Worm (Caenorhabditis elegans): ENCODE data around the gene vrk-1.

vrk-1 gene

DNA sequence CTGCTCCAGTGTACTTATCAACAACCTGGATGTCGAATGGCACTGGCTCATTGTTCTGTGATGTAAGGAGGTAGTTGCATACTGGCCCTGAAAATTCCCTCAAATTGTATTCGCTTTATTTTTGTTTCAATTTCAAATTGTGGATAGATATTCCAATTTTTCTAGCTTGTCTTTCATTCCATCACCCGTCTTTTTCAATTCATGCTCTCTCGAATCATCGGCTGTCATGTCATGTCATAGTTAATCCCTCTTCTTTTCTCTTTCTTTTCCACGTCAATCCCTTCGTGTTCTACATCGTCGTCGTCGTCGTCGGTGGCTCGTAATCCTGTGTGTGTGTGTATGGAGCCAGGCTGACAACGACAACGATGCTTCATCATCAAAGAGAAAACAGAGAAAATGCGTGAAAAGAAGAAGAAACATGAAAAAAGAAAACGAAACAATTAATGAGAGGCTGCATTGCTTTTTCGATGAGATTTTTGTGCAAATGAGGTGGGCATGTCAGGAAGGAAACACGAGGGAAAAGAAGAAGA is 33.9 kb downstream of the vrk-1 start:
- TF ChIP-seq W03F9.2 (tag; optimal IDR thresholded peaks at IDR 0.05) = no peak
- peak; percentile 6 for TF ChIP-seq him-1 (tag; optimal IDR thresholded peaks at IDR 0.05)

DNA sequence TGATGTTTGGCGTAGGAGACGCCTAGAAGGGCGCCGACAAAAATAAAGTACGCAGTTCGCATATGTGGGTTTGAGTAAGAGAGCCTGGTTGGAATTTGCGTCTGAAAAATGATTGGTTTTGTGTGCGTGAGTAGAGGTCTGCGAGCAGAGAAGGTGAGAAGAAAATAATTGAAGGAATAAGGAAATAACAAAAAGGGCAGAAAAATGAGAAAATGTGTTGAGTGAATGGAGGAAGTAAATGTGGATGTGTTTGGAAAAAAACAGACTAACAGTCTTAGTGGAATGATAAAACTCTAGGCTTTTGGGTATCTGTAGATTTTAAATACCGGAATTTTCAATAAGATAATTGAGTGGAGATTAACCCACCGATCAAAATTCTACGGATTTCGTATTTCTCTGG is 34.8 kb downstream of the vrk-1 start, which contains the start of gene casy-1:
casy-1 (minus strand) TSS at position 101 of the 400 bp plus-strand sequence.
- TF ChIP-seq dao-5 (tag; optimal IDR thresholded peaks at IDR 0.05) (no peak), W03F9.2 (tag; optimal IDR thresholded peaks at IDR 0.05) (no peak), him-1 (tag; optimal IDR thresholded peaks at IDR 0.05) (no peak)

DNA sequence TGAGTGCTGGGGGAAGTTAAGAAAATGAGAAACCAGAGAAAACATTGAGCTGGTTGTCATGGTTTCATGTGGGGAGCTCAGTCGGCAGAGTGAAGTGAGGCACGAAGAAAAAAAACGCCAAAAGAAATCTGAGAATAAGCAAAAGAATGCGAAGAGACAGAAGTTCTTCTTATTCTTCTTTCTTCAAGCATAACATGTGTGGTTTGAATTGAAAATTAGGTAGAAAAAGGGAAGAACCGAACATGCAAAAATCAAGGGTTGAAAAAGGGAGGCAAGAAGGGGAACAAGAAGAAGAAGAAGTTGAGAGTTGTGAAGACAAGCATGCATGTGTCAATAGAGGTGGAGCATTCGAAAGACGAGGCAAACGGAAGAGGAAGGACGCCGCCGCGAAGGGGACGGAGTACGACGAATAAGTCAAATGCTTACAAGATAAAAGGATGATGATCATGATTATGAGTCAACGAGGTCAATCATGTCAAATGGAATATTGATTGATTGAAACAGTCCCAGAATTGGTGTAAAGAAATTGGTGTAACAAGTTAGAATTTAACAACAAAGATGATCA is 36.1 kb downstream of the vrk-1 start:
- TF ChIP-seq him-1 (tag; optimal IDR thresholded peaks at IDR 0.05) (no peak), W03F9.2 (tag; optimal IDR thresholded peaks at IDR 0.05) (no peak), dao-5 (tag; optimal IDR thresholded peaks at IDR 0.05) (no peak)

DNA sequence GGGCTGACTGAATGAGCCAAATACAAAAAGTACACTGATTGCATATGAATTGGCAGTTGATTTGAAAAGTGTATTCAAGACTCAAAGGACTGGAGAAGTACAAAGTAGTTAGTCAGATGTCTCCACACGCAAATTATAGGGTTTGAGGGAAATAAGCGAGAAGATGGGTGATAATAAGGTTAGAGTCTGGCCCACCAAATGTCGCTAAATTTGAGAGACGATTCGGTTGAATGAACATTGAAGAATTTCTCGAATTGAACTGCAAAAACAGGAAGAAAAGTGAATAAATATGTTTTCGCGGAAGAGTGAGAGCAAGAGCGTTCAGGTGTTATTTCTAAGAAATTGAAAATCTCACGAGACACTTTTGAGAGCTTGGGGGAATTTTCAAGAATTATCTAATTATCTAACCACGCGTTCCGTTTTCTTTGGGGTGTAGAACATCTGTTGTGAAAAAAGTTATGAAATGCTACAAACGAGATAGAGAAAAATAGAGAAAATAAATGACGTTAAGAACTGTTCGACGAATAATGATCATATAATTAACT is 37.9 kb downstream of the vrk-1 start:
- TF ChIP-seq him-1 (tag; optimal IDR thresholded peaks at IDR 0.05) (no peak), W03F9.2 (tag; optimal IDR thresholded peaks at IDR 0.05) (no peak), dao-5 (tag; optimal IDR thresholded peaks at IDR 0.05) (no peak)

DNA sequence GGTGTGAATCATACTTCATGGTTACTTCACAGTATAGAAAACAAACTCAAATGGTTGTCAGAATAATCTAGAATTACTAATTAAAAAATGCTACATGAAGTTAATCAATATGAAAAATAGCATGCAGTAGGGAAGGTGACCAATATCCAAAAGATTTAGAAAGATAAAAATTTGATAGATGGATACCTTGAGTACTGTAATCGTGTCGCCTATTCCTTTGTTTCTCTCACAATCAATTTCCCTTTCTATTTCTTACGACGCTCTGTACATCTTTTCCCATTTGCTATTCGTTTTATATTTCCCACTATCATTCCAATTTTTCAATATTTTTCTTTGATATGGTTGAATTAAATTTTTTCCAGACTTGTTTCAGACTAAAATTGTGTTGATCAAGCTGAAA is 39.5 kb downstream of the vrk-1 start, which contains the start of gene B0034.7:
B0034.7 (plus strand) TSS at position 301 of the 400 bp plus-strand sequence.
- TF ChIP-seq dao-5 (tag; optimal IDR thresholded peaks at IDR 0.05) (no peak), W03F9.2 (tag; optimal IDR thresholded peaks at IDR 0.05) (no peak), him-1 (tag; optimal IDR thresholded peaks at IDR 0.05) (no peak)

DNA sequence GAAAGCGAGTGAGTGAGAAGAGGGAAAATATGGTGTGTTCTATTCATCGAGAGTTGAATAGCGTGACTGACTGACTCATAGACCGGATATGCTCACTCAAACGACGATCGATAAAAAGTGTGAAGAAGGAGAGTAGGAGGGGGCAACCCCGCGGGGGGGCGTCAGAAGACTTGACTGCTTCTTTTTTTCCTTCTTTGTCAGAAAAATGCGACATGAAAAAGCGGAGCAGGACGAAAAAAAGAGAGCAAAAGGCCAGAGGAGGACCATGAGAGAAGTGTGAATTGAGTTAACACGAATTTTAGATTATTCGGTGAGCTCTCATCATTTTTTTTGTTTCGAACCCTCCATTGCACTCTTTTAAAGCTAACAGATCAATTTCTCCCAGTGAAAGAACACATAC is 40.6 kb downstream of the vrk-1 start:
- TF ChIP-seq W03F9.2 (tag; optimal IDR thresholded peaks at IDR 0.05) = no peak
- TF ChIP-seq him-1 (tag; optimal IDR thresholded peaks at IDR 0.05) = no peak
- TF ChIP-seq dao-5 (tag; optimal IDR thresholded peaks at IDR 0.05) = no peak

DNA sequence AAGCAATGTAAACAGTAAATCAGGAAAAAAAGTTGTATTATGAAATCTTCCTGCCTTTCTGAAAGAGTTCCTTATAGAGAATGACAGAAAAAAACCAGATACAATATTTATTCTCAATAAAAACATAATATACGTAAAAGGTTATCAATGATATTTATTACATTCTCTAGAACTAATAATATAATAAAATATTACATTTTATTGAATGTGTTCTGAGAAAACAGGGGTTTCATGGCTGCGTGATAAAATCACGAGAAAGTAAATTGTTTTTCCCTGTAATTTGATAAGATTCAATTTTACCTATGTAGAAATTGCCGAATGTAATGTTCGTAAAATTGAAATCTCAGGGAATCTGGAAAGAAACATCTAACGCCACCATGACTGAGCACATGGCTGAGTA is 43.2 kb downstream of the vrk-1 start:
- TF ChIP-seq him-1 (tag; optimal IDR thresholded peaks at IDR 0.05) = no peak
- no peak for TF ChIP-seq dao-5 (tag; optimal IDR thresholded peaks at IDR 0.05)
- no peak for TF ChIP-seq W03F9.2 (tag; optimal IDR thresholded peaks at IDR 0.05)

DNA sequence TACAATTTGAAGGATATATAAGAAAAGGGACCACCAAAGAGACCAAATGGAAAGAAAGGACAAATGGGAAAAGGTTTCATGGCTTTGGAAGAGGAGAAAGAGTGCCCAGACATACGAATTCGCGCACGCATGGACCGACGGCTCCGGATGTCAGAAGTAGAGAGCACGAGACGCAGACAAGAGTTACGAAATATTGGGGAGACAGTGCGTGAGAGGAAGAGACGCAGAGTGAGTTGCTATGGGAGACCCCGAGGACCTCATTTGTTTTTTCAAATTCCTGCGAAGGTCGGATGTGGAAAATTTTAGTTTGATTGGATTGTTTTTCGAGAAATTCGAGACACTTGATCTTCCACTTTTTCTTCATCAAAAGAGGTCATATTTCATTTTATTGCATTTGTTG is 44.9 kb downstream of the vrk-1 start:
- peak; percentile 18 for TF ChIP-seq him-1 (tag; optimal IDR thresholded peaks at IDR 0.05)
- no peak for TF ChIP-seq dao-5 (tag; optimal IDR thresholded peaks at IDR 0.05)

DNA sequence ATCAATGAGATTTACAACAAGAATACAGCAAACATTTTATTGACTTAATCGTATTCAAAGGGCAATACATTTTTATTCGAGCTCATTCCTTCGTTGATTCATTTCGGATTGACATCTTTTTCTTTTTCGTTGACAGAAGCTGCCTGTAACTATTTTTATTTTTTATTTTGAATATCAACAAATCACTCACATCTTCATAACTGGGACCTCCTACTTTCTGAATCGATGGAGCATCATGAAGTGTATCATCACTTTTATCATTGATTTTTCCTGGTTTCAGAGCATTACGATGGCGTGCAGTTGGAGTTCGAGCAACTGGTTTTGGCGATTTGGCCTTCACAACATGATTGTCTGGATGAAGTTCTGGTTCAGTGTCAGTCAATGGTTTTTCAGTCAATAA is 46.3 kb downstream of the vrk-1 start, which contains the start of gene B0034.1:
B0034.1 (plus strand) TSS at position 301 of the 400 bp plus-strand sequence.
- TF ChIP-seq him-1 (tag; optimal IDR thresholded peaks at IDR 0.05) = no peak
- TF ChIP-seq dao-5 (tag; optimal IDR thresholded peaks at IDR 0.05) = no peak
- TF ChIP-seq W03F9.2 (tag; optimal IDR thresholded peaks at IDR 0.05) = no peak

DNA sequence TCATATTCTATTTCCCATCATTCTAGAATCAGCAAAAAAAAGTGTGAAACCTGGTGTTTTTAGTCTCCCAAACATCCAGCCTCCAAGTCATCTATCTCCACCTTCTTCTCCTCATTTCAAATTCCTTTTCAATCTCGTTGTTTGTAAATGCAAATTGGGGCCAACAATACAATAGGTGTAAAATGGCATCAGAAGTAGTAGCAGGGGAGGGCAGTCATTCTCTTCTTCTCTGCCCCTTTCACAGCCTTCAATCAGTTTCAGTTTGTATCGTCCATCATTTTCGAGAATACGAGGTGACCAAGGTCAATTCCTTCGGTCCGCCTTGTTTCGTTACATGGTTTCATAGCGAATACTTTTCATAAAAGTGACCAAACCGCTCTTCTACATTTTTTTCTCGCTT is 47.5 kb downstream of the vrk-1 start, which contains the start of gene B0034.4:
B0034.4 (minus strand) TSS at position 229 of the 400 bp plus-strand sequence.
- TF ChIP-seq W03F9.2 (tag; optimal IDR thresholded peaks at IDR 0.05) (no peak), him-1 (tag; optimal IDR thresholded peaks at IDR 0.05) (no peak)

Data from whole organism, L4/young adult.